Worm (Caenorhabditis elegans): ENCODE results near the gene F44A6.4.

ce11 chrX:10208481-10208880, 6.8 kb downstream of the F44A6.4 start:
- TF ChIP-seq peb-1 (tag; optimal IDR thresholded peaks at IDR 0.05) (no peak), ama-1 (optimal IDR thresholded peaks at IDR 0.05) (no peak), elt-3 (tag; optimal IDR thresholded peaks at IDR 0.05) (no peak), nhr-11 (tag; optimal IDR thresholded peaks at IDR 0.05) (no peak), unc-39 (tag; optimal IDR thresholded peaks at IDR 0.05) (no peak), nhr-6 (tag; optimal IDR thresholded peaks at IDR 0.05) (no peak), lin-11 (tag; optimal IDR thresholded peaks at IDR 0.05) (no peak), nhr-21 (tag; optimal IDR thresholded peaks at IDR 0.05) (no peak)
